Fruit fly (Drosophila melanogaster) whole organism, embryonic: Measurements from ENCODE around the gene Chd64.

Experiments
- ATbp ChIP-seq: fragments of 200-800 bp; sonication (Bioruptor generic); optimal IDR thresholded peaks from 2 replicates; lab custom pipeline; 2017; ENCODE audit warnings: missing biosample characterization, mild to moderate bottlenecking, missing genetic modification characterization, missing genetic modification reagents
- Antp ChIP-seq: fragments of 200-800 bp; sonication (Bioruptor generic); optimal IDR thresholded peaks from 3 replicates; lab custom pipeline; 2016; ENCODE audit warnings: missing biosample characterization, missing genetic modification characterization
- Awh ChIP-seq: fragments of 200-800 bp; sonication (Bioruptor generic); IDR thresholded peaks from 2 replicates; pipeline ENCODE4, ENCODE4 v1.3.6; 2022; ENCODE audit warnings: missing biosample characterization, missing genetic modification characterization
- BEAF-32 ChIP-seq: fragments of 200-800 bp; sonication (Bioruptor generic); optimal IDR thresholded peaks from 3 replicates; lab custom pipeline; 2017; ENCODE audit warnings: missing biosample characterization, missing genetic modification characterization, mild to moderate bottlenecking, moderate library complexity, missing genetic modification reagents
- Bteb2 ChIP-seq: fragments of 200-800 bp; sonication (Bioruptor generic); optimal IDR thresholded peaks from 2 replicates; lab custom pipeline; 2016; ENCODE audit warnings: missing biosample characterization, missing genetic modification characterization
- C15 ChIP-seq: fragments of 200-800 bp; sonication (Bioruptor generic); IDR thresholded peaks from 3 replicates; pipeline ENCODE4 v1.3.6; 2022; ENCODE audit warnings: missing biosample characterization, missing genetic modification characterization
- CG10267 ChIP-seq: fragments of 200-800 bp; sonication (Bioruptor generic); optimal IDR thresholded peaks from 2 replicates; lab custom pipeline; 2018; ENCODE audit warnings: missing biosample characterization, mild to moderate bottlenecking, missing genetic modification characterization, moderate library complexity
- CG10565 ChIP-seq: fragments of 200-800 bp; sonication (Bioruptor generic); optimal IDR thresholded peaks from 3 replicates; lab custom pipeline; 2016; ENCODE audit warnings: missing biosample characterization, mild to moderate bottlenecking, missing genetic modification characterization
- CG10654 ChIP-seq: fragments of 200-800 bp; sonication (Bioruptor generic); optimal IDR thresholded peaks from 2 replicates; lab custom pipeline; 2016; ENCODE audit warnings: missing biosample characterization, missing genetic modification characterization
- CG12744 ChIP-seq: fragments of 200-800 bp; sonication (Bioruptor generic); optimal IDR thresholded peaks from 2 replicates; lab custom pipeline; 2016; ENCODE audit warnings: missing biosample characterization, missing genetic modification characterization
- CG12769 ChIP-seq: fragments of 200-800 bp; sonication (Bioruptor generic); optimal IDR thresholded peaks from 2 replicates; lab custom pipeline; 2019; ENCODE audit warnings: missing biosample characterization, mild to moderate bottlenecking, missing genetic modification characterization, moderate library complexity
- CG13894 ChIP-seq: fragments of 200-800 bp; sonication (Bioruptor generic); optimal IDR thresholded peaks from 3 replicates; lab custom pipeline; 2018; ENCODE audit warnings: missing biosample characterization, mild to moderate bottlenecking, missing genetic modification characterization, moderate library complexity
- CG15073 ChIP-seq: fragments of 200-800 bp; sonication (Bioruptor generic); optimal IDR thresholded peaks from 2 replicates; lab custom pipeline; 2016; ENCODE audit warnings: missing biosample characterization, missing genetic modification characterization
- CG1603 ChIP-seq: fragments of 200-800 bp; sonication (Bioruptor generic); optimal IDR thresholded peaks from 2 replicates; lab custom pipeline; 2019; ENCODE audit warnings: missing biosample characterization, mild to moderate bottlenecking, missing genetic modification characterization, moderate library complexity
- CG2199 ChIP-seq: fragments of 200-800 bp; sonication (Bioruptor generic); IDR thresholded peaks from 3 replicates; pipeline ENCODE4 v1.3.6; 2022; ENCODE audit warnings: missing biosample characterization, missing genetic modification characterization
- CG2712 ChIP-seq: fragments of 200-800 bp; optimal IDR thresholded peaks from 3 replicates; lab custom pipeline; 2019; ENCODE audit warnings: missing biosample characterization, mild to moderate bottlenecking, missing genetic modification characterization, moderate library complexity
- CG2875 ChIP-seq: fragments of 200-800 bp; sonication (Bioruptor generic); optimal IDR thresholded peaks from 2 replicates; lab custom pipeline; 2017; ENCODE audit warnings: missing biosample characterization, mild to moderate bottlenecking, missing genetic modification characterization, missing genetic modification reagents
- CG30431 ChIP-seq: fragments of 200-800 bp; sonication (Bioruptor generic); optimal IDR thresholded peaks from 2 replicates; lab custom pipeline; 2017; ENCODE audit warnings: missing biosample characterization, missing genetic modification characterization
- CG32532 ChIP-seq: fragments of 200-800 bp; sonication (Bioruptor generic); IDR thresholded peaks from 2 replicates; pipeline ENCODE4 v1.3.6; 2022; ENCODE audit warnings: missing biosample characterization, missing genetic modification characterization
- CG4360 ChIP-seq: fragments of 200-800 bp; sonication (Bioruptor generic); IDR thresholded peaks from 2 replicates; pipeline ENCODE4 v1.3.6; 2022; ENCODE audit warnings: missing biosample characterization, missing genetic modification characterization
- CG4854 ChIP-seq: fragments of 200-800 bp; sonication (Bioruptor generic); optimal IDR thresholded peaks from 2 replicates; lab custom pipeline; 2016; ENCODE audit warnings: missing biosample characterization, missing genetic modification characterization, inconsistent platforms
- CG6683 ChIP-seq: fragments of 200-800 bp; sonication (Bioruptor generic); optimal IDR thresholded peaks from 2 replicates; lab custom pipeline; 2017; ENCODE audit warnings: missing biosample characterization, mild to moderate bottlenecking, missing genetic modification characterization, missing genetic modification reagents
- CG6791 ChIP-seq: fragments of 200-800 bp; sonication (Bioruptor generic); IDR thresholded peaks from 3 replicates; pipeline ENCODE4 v1.3.6; 2022; ENCODE audit warnings: missing biosample characterization, missing genetic modification characterization; ENCODE audit not compliant: partially characterized antibody
- CG7839 ChIP-seq: fragments of 200-800 bp; sonication (Bioruptor generic); optimal IDR thresholded peaks from 3 replicates; lab custom pipeline; 2018; ENCODE audit warnings: missing biosample characterization, mild to moderate bottlenecking, missing genetic modification characterization, moderate library complexity
- CG8924 ChIP-seq: fragments of 200-800 bp; optimal IDR thresholded peaks from 3 replicates; lab custom pipeline; 2019; ENCODE audit warnings: missing biosample characterization, mild to moderate bottlenecking, missing genetic modification characterization, moderate library complexity
- CG8944 ChIP-seq: fragments of 200-800 bp; sonication (Bioruptor generic); optimal IDR thresholded peaks from 3 replicates; lab custom pipeline; 2016; ENCODE audit warnings: missing biosample characterization, missing genetic modification characterization
- Camta ChIP-seq: fragments of 200-800 bp; sonication (Bioruptor generic); optimal IDR thresholded peaks from 2 replicates; lab custom pipeline; 2016; ENCODE audit warnings: missing biosample characterization, missing genetic modification characterization
- Ets97D ChIP-seq: fragments of 200-800 bp; sonication (Bioruptor generic); optimal IDR thresholded peaks from 3 replicates; lab custom pipeline; 2016; ENCODE audit warnings: missing biosample characterization, missing genetic modification characterization
- Hr51 ChIP-seq, 2 experiments: fragments of 200-800 bp; sonication (Bioruptor generic); optimal IDR thresholded peaks; 2 replicates in 1 of 2; 3 replicates in 1 of 2; lab custom pipeline; 2016 to 2018; ENCODE audit warnings: missing biosample characterization in 2 of 2, missing genetic modification characterization in 2 of 2, mild to moderate bottlenecking in 1 of 2, moderate library complexity in 1 of 2
- Kr ChIP-seq: fragments of 200-800 bp; sonication (Bioruptor generic); optimal IDR thresholded peaks from 2 replicates; lab custom pipeline; 2017; ENCODE audit warnings: missing biosample characterization, mild to moderate bottlenecking, missing genetic modification characterization
- NFAT ChIP-seq: fragments of 200-800 bp; sonication (Bioruptor generic); IDR thresholded peaks from 2 replicates; pipeline ENCODE4 v1.3.6; 2022; ENCODE audit warnings: missing biosample characterization, missing genetic modification characterization
- Nf-YA ChIP-seq: fragments of 200-800 bp; sonication (Bioruptor generic); IDR thresholded peaks from 2 replicates; pipeline ENCODE4 v1.3.6; 2022; ENCODE audit warnings: missing biosample characterization, missing genetic modification characterization
- Pdp1 ChIP-seq, 2 experiments: fragments of 200-800 bp; sonication (Bioruptor generic); optimal IDR thresholded peaks; 3 replicates each; lab custom pipeline; 2016; ENCODE audit warnings: missing biosample characterization in 2 of 2, missing genetic modification characterization in 2 of 2, mild to moderate bottlenecking in 1 of 2, moderate library complexity in 1 of 2
- Side ChIP-seq: fragments of 200-800 bp; sonication (Bioruptor generic); optimal IDR thresholded peaks from 2 replicates; lab custom pipeline; 2016; ENCODE audit warnings: missing biosample characterization, missing genetic modification characterization
- YL-1 ChIP-seq: fragments of 200-800 bp; sonication (Bioruptor generic); optimal IDR thresholded peaks from 3 replicates; lab custom pipeline; 2017; ENCODE audit warnings: missing biosample characterization, mild to moderate bottlenecking, missing genetic modification characterization
- ci ChIP-seq: fragments of 200-800 bp; sonication (Bioruptor generic); IDR thresholded peaks from 3 replicates; pipeline ENCODE4 v1.3.6; 2022; ENCODE audit warnings: missing biosample characterization, missing genetic modification characterization
- crol ChIP-seq: fragments of 200-800 bp; sonication (Bioruptor generic); IDR thresholded peaks from 2 replicates; pipeline ENCODE4 v1.3.6; 2022; ENCODE audit warnings: missing biosample characterization, missing genetic modification characterization
- gro ChIP-seq: fragments of 200-800 bp; sonication (Bioruptor generic); optimal IDR thresholded peaks from 2 replicates; lab custom pipeline; 2016; ENCODE audit warnings: missing biosample characterization, missing genetic modification characterization
- lmd ChIP-seq: fragments of 200-800 bp; sonication (Bioruptor generic); IDR thresholded peaks from 2 replicates; pipeline ENCODE4 v1.3.6; 2022; ENCODE audit warnings: missing biosample characterization, missing genetic modification characterization
- lov ChIP-seq, 2 experiments: fragments of 200-800 bp in 1 of 2; fragments of >200 bp in 1 of 2; sonication (Bioruptor generic) in 1 of 2; IDR thresholded peaks in 1 of 2; optimal IDR thresholded peaks in 1 of 2; 2 replicates in 1 of 2; 3 replicates in 1 of 2; pipeline versions ENCODE4 v1.3.6 to Lab custom; 2017 to 2022; ENCODE audit warnings: missing biosample characterization in 1 of 2, missing genetic modification characterization in 1 of 2
- mld ChIP-seq: fragments of 200-800 bp; sonication (Bioruptor generic); IDR thresholded peaks from 3 replicates; pipeline ENCODE4 v1.3.6; 2022; ENCODE audit warnings: missing biosample characterization, missing genetic modification characterization; ENCODE audit not compliant: partially characterized antibody
- org-1 ChIP-seq: fragments of 200-800 bp; sonication (Bioruptor generic); optimal IDR thresholded peaks from 2 replicates; lab custom pipeline; 2017; ENCODE audit warnings: missing biosample characterization, missing genetic modification characterization
- prd ChIP-seq, 3 experiments: fragments of >200 bp in 2 of 3; fragments of 200-800 bp in 1 of 3; sonication (Bioruptor generic) in 1 of 3; optimal IDR thresholded peaks in 2 of 3; IDR thresholded peaks in 1 of 3; 2 replicates in 2 of 3; 3 replicates in 1 of 3; pipeline versions ENCODE4 v1.3.6 to Lab custom; 2017 to 2022; ENCODE audit warnings: missing biosample characterization in 1 of 3, missing genetic modification characterization in 1 of 3
- scrt ChIP-seq: fragments of 200-800 bp; sonication (Bioruptor generic); optimal IDR thresholded peaks from 2 replicates; lab custom pipeline; 2018; ENCODE audit warnings: missing biosample characterization, mild to moderate bottlenecking, missing genetic modification characterization, moderate library complexity
- stc ChIP-seq: fragments of 200-800 bp; sonication (Bioruptor generic); IDR thresholded peaks from 2 replicates; pipeline ENCODE4 v1.3.6; 2022; ENCODE audit warnings: missing biosample characterization, missing genetic modification characterization
- unpg ChIP-seq: fragments of 200-800 bp; sonication (Bioruptor generic); optimal IDR thresholded peaks from 3 replicates; lab custom pipeline; 2018; ENCODE audit warnings: missing biosample characterization, mild to moderate bottlenecking, missing genetic modification characterization, moderate library complexity
- z ChIP-seq: fragments of 200-800 bp; sonication (Bioruptor generic); IDR thresholded peaks from 3 replicates; pipeline ENCODE4 v1.3.6; 2022; ENCODE audit warnings: missing biosample characterization, missing genetic modification characterization

The Chd64 gene

DNA sequence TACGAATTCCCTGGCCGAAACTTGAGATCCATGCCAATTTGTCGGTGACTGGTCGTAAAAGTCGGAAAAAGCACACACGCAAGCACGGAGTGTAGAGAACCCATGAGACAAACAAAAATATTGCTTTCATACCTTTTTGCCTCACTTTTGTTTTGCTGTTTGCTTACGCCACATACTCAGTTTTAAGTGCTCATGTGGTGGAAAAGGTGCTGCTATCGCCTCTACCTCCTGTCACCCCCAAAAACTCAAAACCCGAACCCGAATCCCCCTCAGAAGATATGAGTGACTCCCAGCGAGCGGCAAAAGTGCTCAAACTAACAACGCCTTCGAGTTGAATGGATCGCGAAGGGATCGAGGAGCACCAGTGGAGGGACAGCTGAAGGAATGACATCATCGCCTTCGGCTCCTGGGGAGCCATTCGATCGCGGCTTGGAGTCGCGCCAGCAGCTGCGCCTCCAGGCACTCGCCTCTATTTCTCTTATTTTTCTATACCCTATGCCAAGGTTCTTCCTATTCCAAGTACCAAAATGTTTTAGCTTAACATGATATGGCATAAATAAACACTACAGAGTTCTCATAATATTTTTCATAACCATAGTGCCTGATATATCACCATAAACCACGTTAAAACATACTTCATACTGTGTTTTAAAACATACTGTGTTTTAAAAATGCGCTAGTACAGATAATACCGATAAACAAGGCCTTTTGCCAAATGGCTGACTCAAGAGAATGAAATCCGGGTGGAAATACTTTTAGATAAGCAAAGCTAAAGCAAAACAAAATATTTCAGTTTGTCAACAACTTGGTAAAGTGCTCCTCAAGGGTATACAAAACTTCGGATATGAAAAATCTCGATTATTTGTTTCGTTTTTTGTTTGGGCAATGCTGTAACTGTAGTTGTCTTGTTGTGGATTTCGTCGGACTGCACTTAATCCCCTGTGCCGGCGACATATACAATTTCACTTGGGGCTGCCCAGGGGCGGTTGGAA, 1.5 kb downstream of the Chd64 start (continued):
- TF ChIP-seq CG10565: no peak
- TF ChIP-seq CG13894 (tag; lab: Kevin White, UChicago): peak; percentile 19
- no peak for TF ChIP-seq NFAT (GFP tag; lab: Robert Waterston, UW)
- no peak for TF ChIP-seq CG1603 (tag; lab: Kevin White, UChicago)
- no peak for TF ChIP-seq Bteb2 (GFP tag; lab: Kevin White, UChicago)
- TF ChIP-seq lmd (GFP tag; lab: Robert Waterston, UW): no peak
- 0 out of 3 replicates have a peak, but pooled peaks have one; percentile 10 for TF ChIP-seq CG2199 (GFP tag; lab: Robert Waterston, UW)
- TF ChIP-seq lov (optimal IDR thresholded peaks at IDR 0.05; lab: Kevin White, UChicago): no peak
- no peak for TF ChIP-seq lov (GFP tag; IDR thresholded peaks at IDR 0.05; lab: Robert Waterston, UW)
- no peak for TF ChIP-seq CG2875 (GFP tag; lab: Kevin White, UChicago)
- TF ChIP-seq stc: no peak
- TF ChIP-seq gro: no peak
- TF ChIP-seq crol (GFP tag; lab: Robert Waterston, UW): no peak
- no peak for TF ChIP-seq CG6683 (GFP tag; lab: Kevin White, UChicago)
- no peak for TF ChIP-seq CG12744
- no peak for TF ChIP-seq CG10267 (tag; lab: Kevin White, UChicago)
- no peak for TF ChIP-seq ci
- no peak for TF ChIP-seq CG6791 (GFP tag; lab: Robert Waterston, UW)
- no peak for TF ChIP-seq prd (optimal IDR thresholded peaks at IDR 0.05; lab: Kevin White, UChicago)
- TF ChIP-seq prd (GFP tag; IDR thresholded peaks at IDR 0.05; lab: Robert Waterston, UW): no peak
- no peak for TF ChIP-seq YL-1 (GFP tag; lab: Kevin White, UChicago)
- TF ChIP-seq Hr51 (GFP tag; optimal IDR thresholded peaks at IDR 0.05; lab: Kevin White, UChicago): peak in 1 of 2 experiments; percentile 2
- no peak for TF ChIP-seq Awh (GFP tag; lab: Robert Waterston, UW)
- no peak for TF ChIP-seq CG8924
- TF ChIP-seq CG12769 (tag; lab: Kevin White, UChicago): no peak
- peak; percentile 89 for TF ChIP-seq z

DNA sequence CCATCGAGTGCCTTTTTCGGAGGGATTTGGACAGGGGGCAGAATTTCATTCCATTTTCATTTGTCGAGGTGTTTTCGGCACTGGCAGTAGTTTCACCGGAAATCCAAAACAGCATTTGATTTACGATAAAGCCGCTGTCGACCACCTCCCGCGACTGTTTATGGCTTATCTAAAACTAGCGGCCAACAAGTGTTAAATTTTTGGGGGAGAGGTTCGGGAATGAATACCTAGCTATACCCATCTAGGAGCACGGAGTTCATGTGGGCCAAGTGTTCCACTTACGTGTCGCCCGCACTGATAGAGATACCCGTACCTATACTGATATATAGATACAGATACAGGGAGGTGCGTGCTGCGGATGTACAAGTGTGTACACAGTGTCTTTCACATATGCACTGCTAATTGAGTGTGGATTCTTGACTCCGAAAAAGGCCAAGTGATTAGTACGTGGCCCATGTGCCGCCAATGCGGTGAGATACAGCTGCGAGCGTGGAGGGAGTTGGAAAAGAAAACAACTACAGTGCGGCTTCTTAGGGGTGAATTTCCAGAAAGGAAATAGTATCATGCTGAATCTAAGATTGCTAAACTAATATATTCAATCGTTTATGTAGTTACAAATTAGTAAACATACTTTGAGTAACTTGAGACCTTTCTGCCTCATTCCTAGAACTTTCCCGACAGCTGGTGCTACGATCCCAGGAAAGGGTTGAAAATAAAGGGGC, 2.4 kb downstream of the Chd64 start:
- no peak for TF ChIP-seq unpg
- no peak for TF ChIP-seq CG2712 (tag; lab: Kevin White, UChicago)
- TF ChIP-seq CG30431 (GFP tag; lab: Kevin White, UChicago): no peak
- no peak for TF ChIP-seq CG8944 (GFP tag; lab: Kevin White, UChicago)
- no peak for TF ChIP-seq CG15073 (GFP tag; lab: Kevin White, UChicago)
- no peak for TF ChIP-seq ATbp (GFP tag; lab: Kevin White, UChicago)
- TF ChIP-seq Kr (GFP tag; lab: Kevin White, UChicago): no peak
- no peak for TF ChIP-seq mld (GFP tag; lab: Robert Waterston, UW)
- no peak for TF ChIP-seq Pdp1 (GFP tag; optimal IDR thresholded peaks at IDR 0.05; lab: Kevin White, UChicago)
- TF ChIP-seq CG10654 (GFP tag; lab: Kevin White, UChicago): no peak
- no peak for TF ChIP-seq Camta
- peak; percentile 4 for TF ChIP-seq Ets97D (GFP tag; lab: Kevin White, UChicago)
- no peak for TF ChIP-seq Side (GFP tag; lab: Kevin White, UChicago)
- TF ChIP-seq scrt (GFP tag; lab: Kevin White, UChicago): no peak
- no peak for TF ChIP-seq BEAF-32 (GFP tag; lab: Kevin White, UChicago)
- TF ChIP-seq CG7839: no peak
- TF ChIP-seq Antp (GFP tag; lab: Kevin White, UChicago): no peak
- TF ChIP-seq CG4360 (GFP tag; lab: Robert Waterston, UW): no peak
- no peak for TF ChIP-seq CG32532 (GFP tag; lab: Robert Waterston, UW)
- no peak for TF ChIP-seq C15 (GFP tag; lab: Robert Waterston, UW)
- TF ChIP-seq org-1: no peak
- TF ChIP-seq Nf-YA: no peak
- TF ChIP-seq CG4854 (GFP tag; lab: Kevin White, UChicago): no peak
